Worm (Caenorhabditis elegans) whole organism, late embryonic: ENCODE results near the gene math-19.
"Not testable (repeated sequence)": the region's sequence is repeated elsewhere in the genome, so short reads cannot be mapped to it uniquely, and the experiment has no call there.

ENCODE experiments used
- C38D4.7 ChIP-seq: fragments of 200-800 bp; sonication (Bioruptor generic); optimal IDR thresholded peaks from 2 replicates; lab custom pipeline; 2018; ENCODE audit warnings: mild to moderate bottlenecking, missing genetic modification characterization, moderate library complexity, missing compliant biosample characterization
- F13H6.1 ChIP-seq: sonication (generic microtip); optimal IDR thresholded peaks from 2 replicates; lab custom pipeline; 2016; ENCODE audit warnings: missing genetic modification characterization, missing compliant biosample characterization
- K02D7.2 ChIP-seq: sonication (generic microtip); optimal IDR thresholded peaks from 2 replicates; lab custom pipeline; 2017; ENCODE audit warnings: mild to moderate bottlenecking, missing genetic modification characterization, missing compliant biosample characterization
- Y22D7AL.16 ChIP-seq: sonication (generic microtip); optimal IDR thresholded peaks from 2 replicates; lab custom pipeline; 2016; ENCODE audit warnings: missing genetic modification characterization, missing compliant biosample characterization
- ama-1 ChIP-seq: fragments of 150-350 bp; optimal IDR thresholded peaks from 2 replicates; lab custom pipeline; 2014
- ceh-14 ChIP-seq: sonication (generic microtip); optimal IDR thresholded peaks from 2 replicates; lab custom pipeline; 2016; ENCODE audit warnings: missing genotype, missing genetic modification characterization, missing compliant biosample characterization
- ceh-19 ChIP-seq: fragments of 200-800 bp; sonication (Bioruptor generic); optimal IDR thresholded peaks from 2 replicates; lab custom pipeline; 2018; ENCODE audit warnings: mild to moderate bottlenecking, missing genetic modification characterization, missing compliant biosample characterization
- ceh-22 ChIP-seq: sonication (generic microtip); optimal IDR thresholded peaks from 2 replicates; lab custom pipeline; 2017; ENCODE audit warnings: missing biosample characterization, missing genetic modification characterization
- ceh-30 ChIP-seq: fragments of 150-350 bp; optimal IDR thresholded peaks from 2 replicates; lab custom pipeline; 2014; ENCODE audit warnings: missing biosample characterization, missing genetic modification characterization
- ceh-45 ChIP-seq: fragments of 200-800 bp; sonication (Bioruptor generic); IDR thresholded peaks from 2 replicates; pipeline ENCODE4 v1.3.6; 2022; ENCODE audit warnings: missing genetic modification reagents, missing genetic modification characterization, missing compliant biosample characterization
- ceh-9 ChIP-seq: sonication (generic microtip); optimal IDR thresholded peaks from 2 replicates; lab custom pipeline; 2016; ENCODE audit warnings: mild to moderate bottlenecking, missing genetic modification characterization, inconsistent platforms, missing compliant biosample characterization
- che-1 ChIP-seq: sonication (generic microtip); optimal IDR thresholded peaks from 2 replicates; lab custom pipeline; 2016; ENCODE audit warnings: mild to moderate bottlenecking, missing genetic modification characterization, missing compliant biosample characterization
- elt-2 ChIP-seq: sonication (generic microtip); optimal IDR thresholded peaks from 2 replicates; lab custom pipeline; 2016; ENCODE audit warnings: missing genetic modification reagents, missing genetic modification characterization, missing compliant biosample characterization
- elt-4 ChIP-seq: sonication (generic microtip); optimal IDR thresholded peaks from 2 replicates; lab custom pipeline; 2016; ENCODE audit warnings: missing genetic modification characterization, missing compliant biosample characterization
- fax-1 ChIP-seq: sonication (generic microtip); optimal IDR thresholded peaks from 2 replicates; lab custom pipeline; 2016; ENCODE audit warnings: missing genotype, missing genetic modification characterization, missing compliant biosample characterization
- fkh-10 ChIP-seq: fragments of 150-350 bp; optimal IDR thresholded peaks from 2 replicates; lab custom pipeline; 2014; ENCODE audit warnings: missing biosample characterization, missing genetic modification reagents, missing genetic modification characterization
- hlh-15 ChIP-seq: sonication (generic microtip); optimal IDR thresholded peaks from 2 replicates; lab custom pipeline; 2016; ENCODE audit warnings: missing genetic modification characterization, missing compliant biosample characterization
- hlh-6 ChIP-seq: sonication (generic microtip); optimal IDR thresholded peaks from 2 replicates; lab custom pipeline; 2016; ENCODE audit warnings: missing genotype, missing genetic modification characterization, missing compliant biosample characterization
- lin-11 ChIP-seq: fragments of 200-800 bp; sonication (Bioruptor generic); optimal IDR thresholded peaks from 2 replicates; lab custom pipeline; 2018; ENCODE audit warnings: mild to moderate bottlenecking, missing genetic modification characterization, missing compliant biosample characterization
- madf-2 ChIP-seq: sonication (generic microtip); optimal IDR thresholded peaks from 2 replicates; lab custom pipeline; 2017; ENCODE audit warnings: missing genetic modification characterization, missing compliant biosample characterization
- mec-3 ChIP-seq: sonication (generic microtip); optimal IDR thresholded peaks from 2 replicates; lab custom pipeline; 2016; ENCODE audit warnings: borderline replicate concordance, missing genetic modification characterization, missing compliant biosample characterization
- nfya-1 ChIP-seq: sonication (generic microtip); optimal IDR thresholded peaks from 2 replicates; lab custom pipeline; 2017; ENCODE audit warnings: missing genetic modification characterization, mild to moderate bottlenecking, missing compliant biosample characterization, antibody characterized with exemption, moderate library complexity
- nhr-11 ChIP-seq: fragments of 150-350 bp; optimal IDR thresholded peaks from 2 replicates; lab custom pipeline; 2014; ENCODE audit warnings: missing biosample characterization, missing genetic modification characterization
- pag-3 ChIP-seq: sonication (generic microtip); optimal IDR thresholded peaks from 2 replicates; lab custom pipeline; 2016; ENCODE audit warnings: missing compliant biosample characterization, missing genetic modification characterization, borderline replicate concordance
- pros-1 ChIP-seq: fragments of 150-350 bp; optimal IDR thresholded peaks from 2 replicates; lab custom pipeline; 2014; ENCODE audit warnings: missing biosample characterization, missing genetic modification reagents, missing genetic modification characterization
- rnt-1 ChIP-seq: sonication (generic microtip); optimal IDR thresholded peaks from 2 replicates; lab custom pipeline; 2016; ENCODE audit warnings: missing genetic modification characterization, missing compliant biosample characterization
- syd-9 ChIP-seq: sonication (generic microtip); optimal IDR thresholded peaks from 2 replicates; lab custom pipeline; 2016; ENCODE audit warnings: mild to moderate bottlenecking, missing genetic modification characterization, moderate library complexity, missing compliant biosample characterization
- tbx-2 ChIP-seq: sonication (generic microtip); optimal IDR thresholded peaks from 2 replicates; lab custom pipeline; 2016; ENCODE audit warnings: missing genetic modification characterization, missing compliant biosample characterization
- unc-3 ChIP-seq, 2 experiments: fragments of 200-800 bp in 1 of 2; sonication (Bioruptor generic) in 1 of 2; sonication (generic microtip) in 1 of 2; conservative IDR thresholded peaks in 1 of 2; optimal IDR thresholded peaks in 1 of 2; 2 replicates each; pipeline versions ENCODE4 v1.3.6 to Lab custom; 2016 to 2022; ENCODE audit warnings: missing compliant biosample characterization in 2 of 2, missing genetic modification characterization in 2 of 2, missing genetic modification reagents in 1 of 2
- unc-55 ChIP-seq: sonication (generic microtip); optimal IDR thresholded peaks from 2 replicates; lab custom pipeline; 2017; ENCODE audit warnings: missing biosample characterization, missing genetic modification reagents, missing genetic modification characterization
- unc-86 ChIP-seq: sonication (generic microtip); optimal IDR thresholded peaks from 2 replicates; lab custom pipeline; 2016; ENCODE audit warnings: missing genetic modification characterization, missing compliant biosample characterization
- ztf-16 ChIP-seq: sonication (generic microtip); optimal IDR thresholded peaks from 2 replicates; lab custom pipeline; 2017; ENCODE audit warnings: missing genetic modification characterization, missing compliant biosample characterization

math-19 gene

ce11 chrII:2039288-2039687 is 40.6 kb downstream of the math-19 start, which contains the start of gene bath-19:
Gene bath-19 (minus strand): TSS chrII:2039388.
- no peak for TF ChIP-seq elt-4 (tag; lab: Kevin White, UChicago)
- no peak for TF ChIP-seq ceh-19 (GFP tag; lab: Kevin White, UChicago)
- TF ChIP-seq tbx-2 (tag; lab: Kevin White, UChicago) = no peak
- TF ChIP-seq ceh-22 (tag; lab: Kevin White, UChicago) = no peak
- TF ChIP-seq lin-11 (tag; lab: Kevin White, UChicago) = no peak
- no peak for TF ChIP-seq che-1 (tag; lab: Kevin White, UChicago)
- no peak for TF ChIP-seq hlh-6 (tag; lab: Kevin White, UChicago)
- TF ChIP-seq ceh-30 = no peak
- TF ChIP-seq nhr-11 (tag; lab: Kevin White, UChicago) = no peak
- TF ChIP-seq ceh-14 (tag; lab: Kevin White, UChicago) = no peak
- TF ChIP-seq elt-2 = no peak
- no peak for TF ChIP-seq ama-1 (lab: Kevin White, UChicago)
- TF ChIP-seq fkh-10 (GFP tag; lab: Kevin White, UChicago) = no peak
- no peak for TF ChIP-seq rnt-1 (tag; lab: Kevin White, UChicago)
- no peak for TF ChIP-seq nfya-1 (tag; lab: Kevin White, UChicago)

- TF ChIP-seq unc-86 (tag; lab: Kevin White, UChicago) (no peak), ceh-45 (no peak), hlh-15 (tag; lab: Kevin White, UChicago) (no peak), pag-3 (tag; lab: Kevin White, UChicago) (no peak), mec-3 (tag; lab: Kevin White, UChicago) (no peak), Y22D7AL.16 (tag; lab: Kevin White, UChicago) (no peak), C38D4.7 (no peak)
These were observed 43.8 kb downstream of the math-19 start, which contains the start of gene bath-20 for ce11 chrII:2042447-2042846. Gene bath-20 (minus strand): TSS chrII:2042547.

ce11 chrII:2045505-2045904 is 46.8 kb downstream of the math-19 start, which contains the start of gene bath-24:
Gene bath-24 (minus strand): TSS chrII:2045605.
- TF ChIP-seq ztf-16 = no peak
- TF ChIP-seq K02D7.2 = no peak
- no peak for TF ChIP-seq ceh-9 (tag; lab: Kevin White, UChicago)
- no peak for TF ChIP-seq unc-86 (tag; lab: Kevin White, UChicago)
- TF ChIP-seq lin-11 (tag; lab: Kevin White, UChicago) = no peak
- no peak for TF ChIP-seq madf-2 (tag; lab: Kevin White, UChicago)
- no peak for TF ChIP-seq fax-1 (tag; lab: Kevin White, UChicago)
- TF ChIP-seq ceh-30 = no peak
- no peak for TF ChIP-seq che-1 (tag; lab: Kevin White, UChicago)
- TF ChIP-seq nhr-11 (tag; lab: Kevin White, UChicago) = no peak
- TF ChIP-seq syd-9 (tag; lab: Kevin White, UChicago) = no peak
- no peak for TF ChIP-seq F13H6.1
- TF ChIP-seq rnt-1 (tag; lab: Kevin White, UChicago) = no peak
- TF ChIP-seq unc-3 (GFP tag; conservative IDR thresholded peaks at IDR 0.05; lab: Robert Waterston, UW) = no peak
- no peak for TF ChIP-seq unc-3 (tag; optimal IDR thresholded peaks at IDR 0.05; lab: Kevin White, UChicago)

- not testable (repeated sequence) for TF ChIP-seq pros-1 (tag; lab: Kevin White, UChicago); syd-9 (tag; lab: Kevin White, UChicago); unc-55 (GFP tag; lab: Kevin White, UChicago)
These were observed 47.9 kb downstream of the math-19 start, which contains the start of gene math-1 for ce11 chrII:2046556-2046955. Gene math-1 (minus strand): TSS chrII:2046656.
